Worm (Caenorhabditis elegans): ENCODE data around the gene T10D4.19.
"Not testable (repeated sequence)": the region's sequence is repeated elsewhere in the genome, so short reads cannot be mapped to it uniquely, and the experiment has no call there.

Gene T10D4.19

ce11 chrII:3118907-3119382 is 32.8 kb upstream of the T10D4.19 start, which contains the start of gene T10D4.6:
TSS of gene T10D4.6 (plus strand) at chrII:3119332.
- TF ChIP-seq C34F6.9 (tag; optimal IDR thresholded peaks at IDR 0.05) (peak; percentile 72), nhr-129 (tag; optimal IDR thresholded peaks at IDR 0.05) (peak; percentile 25), unc-55 (GFP tag; optimal IDR thresholded peaks at IDR 0.05) (peak; percentile 28), crh-2 (tag; optimal IDR thresholded peaks at IDR 0.05) (peak; percentile 30), sma-3 (GFP tag; optimal IDR thresholded peaks at IDR 0.05) (no peak), dmd-4 (tag; optimal IDR thresholded peaks at IDR 0.05) (no peak)

- no peak for TF ChIP-seq unc-62 (GFP tag; optimal IDR thresholded peaks at IDR 0.05)
- no peak for TF ChIP-seq nhr-6 (tag; optimal IDR thresholded peaks at IDR 0.05)
- no peak for TF ChIP-seq ceh-82 (tag; optimal IDR thresholded peaks at IDR 0.05)
- no peak for TF ChIP-seq R02D3.7 (tag; optimal IDR thresholded peaks at IDR 0.05)
- TF ChIP-seq crh-2 (tag; optimal IDR thresholded peaks at IDR 0.05) = no peak
- no peak for TF ChIP-seq mdl-1 (tag; optimal IDR thresholded peaks at IDR 0.05)
- no peak for TF ChIP-seq Y55F3AM.14 (GFP tag; optimal IDR thresholded peaks at IDR 0.05)
- TF ChIP-seq lin-39 (tag; optimal IDR thresholded peaks at IDR 0.05) = no peak
- no peak for TF ChIP-seq egl-27 (tag; optimal IDR thresholded peaks at IDR 0.05)
- no peak for TF ChIP-seq lin-11 (tag; optimal IDR thresholded peaks at IDR 0.05)
These were observed 28.5 kb upstream of the T10D4.19 start, which contains the start of gene srh-71 for ce11 chrII:3123206-3123605. TSS of gene srh-71 (plus strand) at chrII:3123506.

- no peak for TF ChIP-seq dmd-4 (tag; optimal IDR thresholded peaks at IDR 0.05)
- no peak for TF ChIP-seq lin-11 (tag; optimal IDR thresholded peaks at IDR 0.05)
- TF ChIP-seq gmeb-1 (tag; optimal IDR thresholded peaks at IDR 0.05) = no peak
- TF ChIP-seq nhr-77 (tag; optimal IDR thresholded peaks at IDR 0.05) = no peak
- TF ChIP-seq nhr-23 (tag; optimal IDR thresholded peaks at IDR 0.05) = no peak
- no peak for TF ChIP-seq nhr-12 (tag; optimal IDR thresholded peaks at IDR 0.05)
- no peak for TF ChIP-seq lsy-2 (tag; optimal IDR thresholded peaks at IDR 0.05)
- TF ChIP-seq unc-62 (GFP tag; optimal IDR thresholded peaks at IDR 0.05) = no peak
- TF ChIP-seq C34F6.9 (tag; optimal IDR thresholded peaks at IDR 0.05) = no peak
- TF ChIP-seq nhr-6 (tag; optimal IDR thresholded peaks at IDR 0.05) = no peak
These were observed 25.4 kb upstream of the T10D4.19 start, which contains the start of gene ins-19 for ce11 chrII:3126341-3126740. TSS of gene ins-19 (minus strand) at chrII:3126441.

ce11 chrII:3126741-3127140 is 25.0 kb upstream of the T10D4.19 start, which contains the start of gene ins-31:
TSS of gene ins-31 (plus strand) at chrII:3127041.
- not testable (repeated sequence) for TF ChIP-seq lsy-2, zag-1, unc-39 (tag; optimal IDR thresholded peaks at IDR 0.05)

DNA sequence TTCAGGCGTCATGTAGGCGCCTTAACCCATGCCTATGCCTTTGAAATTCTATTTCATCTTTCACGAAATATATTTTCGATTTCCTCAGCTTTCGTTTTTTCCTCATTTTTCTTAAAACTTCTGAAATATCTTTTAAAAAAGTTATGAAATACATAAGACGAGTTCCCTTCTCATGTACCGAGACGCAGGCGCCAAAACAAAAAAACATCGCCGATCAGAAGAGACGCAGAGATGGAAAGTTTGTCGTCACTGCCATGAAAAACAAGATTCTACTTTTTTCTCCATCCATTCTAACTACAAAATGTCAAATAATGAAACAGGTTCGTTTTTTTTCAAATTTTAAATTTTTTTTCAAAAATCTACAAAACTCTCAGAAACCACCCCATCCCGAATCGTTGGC is 22.7 kb upstream of the T10D4.19 start, which contains the start of gene chil-24:
chil-24 (plus strand) TSS at position 156 of the 400 bp plus-strand sequence.
- TF ChIP-seq lsy-2 (tag; optimal IDR thresholded peaks at IDR 0.05) (no peak), nhr-10 (tag; optimal IDR thresholded peaks at IDR 0.05) (no peak), unc-55 (GFP tag; optimal IDR thresholded peaks at IDR 0.05) (peak; percentile 16), R02D3.7 (tag; optimal IDR thresholded peaks at IDR 0.05) (no peak), mab-5 (tag; optimal IDR thresholded peaks at IDR 0.05) (no peak), sma-9 (GFP tag; optimal IDR thresholded peaks at IDR 0.05) (peak; percentile 7), sma-9 (tag; optimal IDR thresholded peaks at IDR 0.05) (no peak)

ce11 chrII:3135293-3135692 is 16.4 kb upstream of the T10D4.19 start:
- TF ChIP-seq alr-1 (tag; optimal IDR thresholded peaks at IDR 0.05) (no peak), gmeb-1 (tag; optimal IDR thresholded peaks at IDR 0.05) (no peak), F13H6.1 (tag; optimal IDR thresholded peaks at IDR 0.05) (no peak), Y55F3AM.14 (GFP tag; optimal IDR thresholded peaks at IDR 0.05) (no peak), aly-2 (tag; optimal IDR thresholded peaks at IDR 0.05) (no peak), egl-27 (tag; optimal IDR thresholded peaks at IDR 0.05) (no peak)

DNA sequence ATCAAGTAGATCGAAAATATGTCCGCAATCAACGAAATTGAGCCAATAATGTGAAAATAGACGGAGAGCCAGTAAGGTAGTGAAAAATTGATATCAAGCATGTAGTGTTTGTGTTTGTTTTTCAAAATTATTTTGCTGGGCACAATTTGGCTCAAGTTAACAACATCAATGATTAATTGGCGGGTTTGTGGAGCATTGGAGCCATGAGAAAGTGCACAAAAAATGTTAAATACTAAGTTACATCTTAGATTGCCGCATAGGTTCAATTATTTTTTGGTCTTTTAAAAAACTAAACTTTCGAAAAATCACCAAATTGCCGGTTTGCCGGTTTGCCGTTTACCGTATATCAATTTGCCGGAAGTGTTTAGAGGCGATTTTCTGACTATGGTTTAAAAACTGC is 13.9 kb upstream of the T10D4.19 start, which contains the start of gene sri-54:
sri-54 (minus strand) TSS at position 101 of the 400 bp plus-strand sequence.
- TF ChIP-seq nhr-6 (tag; optimal IDR thresholded peaks at IDR 0.05) (no peak), lin-39 (tag; optimal IDR thresholded peaks at IDR 0.05) (no peak), C34F6.9 (tag; optimal IDR thresholded peaks at IDR 0.05) (no peak), ztf-11 (tag; optimal IDR thresholded peaks at IDR 0.05) (no peak), lsy-2 (tag; optimal IDR thresholded peaks at IDR 0.05) (no peak), nhr-10 (tag; optimal IDR thresholded peaks at IDR 0.05) (no peak), nhr-12 (tag; optimal IDR thresholded peaks at IDR 0.05) (no peak), ceh-16 (tag; optimal IDR thresholded peaks at IDR 0.05) (no peak), ceh-82 (tag; optimal IDR thresholded peaks at IDR 0.05) (no peak)

Measured in whole organism, L2 larva.